Worm (Caenorhabditis elegans) whole organism, L1 larva: ENCODE measurements around the gene bcf-1.

Experiments
- Y116A8C.19 ChIP-seq: sonication (generic microtip); optimal IDR thresholded peaks from 2 replicates; lab custom pipeline; 2016; ENCODE audit warnings: missing compliant biosample characterization, missing genetic modification characterization, borderline replicate concordance
- ama-1 ChIP-seq: fragments of 150-350 bp; optimal IDR thresholded peaks from 2 replicates; lab custom pipeline; 2014
- ceh-82 ChIP-seq, 3 experiments: fragments of 150-350 bp in 1 of 3; sonication (generic microtip) in 2 of 3; optimal IDR thresholded peaks; 2 replicates each; lab custom pipeline; 2014 to 2017; ENCODE audit warnings: missing biosample characterization in 3 of 3, missing genetic modification characterization in 3 of 3
- lin-39 ChIP-seq: fragments of 150-350 bp; optimal IDR thresholded peaks from 2 replicates; lab custom pipeline; 2014; ENCODE audit warnings: missing biosample characterization, missing genetic modification reagents, missing genetic modification characterization
- lsy-2 ChIP-seq, 2 experiments: fragments of 150-350 bp; optimal IDR thresholded peaks; 2 replicates each; lab custom pipeline; 2014; ENCODE audit warnings: missing biosample characterization in 2 of 2, missing genetic modification characterization in 2 of 2
- mdl-1 ChIP-seq, 2 experiments: fragments of 150-350 bp; optimal IDR thresholded peaks; 2 replicates each; lab custom pipeline; 2014 to 2017; ENCODE audit warnings: missing biosample characterization in 2 of 2, missing genetic modification characterization in 2 of 2, inconsistent platforms in 1 of 2
- mep-1 ChIP-seq: fragments of 150-350 bp; optimal IDR thresholded peaks from 2 replicates; lab custom pipeline; 2014; ENCODE audit warnings: missing biosample characterization, missing genetic modification characterization
- nhr-237 ChIP-seq: fragments of 150-350 bp; optimal IDR thresholded peaks from 2 replicates; lab custom pipeline; 2014; ENCODE audit warnings: missing biosample characterization, missing genetic modification characterization
- nhr-71 ChIP-seq: sonication (generic microtip); optimal IDR thresholded peaks from 2 replicates; lab custom pipeline; 2016; ENCODE audit warnings: mild to moderate bottlenecking, missing genetic modification characterization, moderate library complexity, missing compliant biosample characterization
- pqm-1 ChIP-seq: sonication (generic microtip); optimal IDR thresholded peaks from 3 replicates; lab custom pipeline; 2017; ENCODE audit warnings: missing biosample characterization, missing genetic modification characterization
- sptf-1 ChIP-seq: fragments of 150-350 bp; optimal IDR thresholded peaks from 2 replicates; lab custom pipeline; 2014; ENCODE audit warnings: missing biosample characterization, missing genetic modification characterization
- unc-30 ChIP-seq: sonication (generic microtip); optimal IDR thresholded peaks from 2 replicates; lab custom pipeline; 2017; ENCODE audit warnings: missing biosample characterization, missing genetic modification characterization
- ztf-4 ChIP-seq: fragments of 150-350 bp; optimal IDR thresholded peaks from 2 replicates; lab custom pipeline; 2014; ENCODE audit warnings: missing biosample characterization, missing genetic modification characterization

- no peak for TF ChIP-seq ztf-4 (tag; lab: Kevin White, UChicago)
- TF ChIP-seq Y116A8C.19 (tag; lab: Kevin White, UChicago), result no peak
- no peak for TF ChIP-seq ceh-82 (tag; optimal IDR thresholded peaks at IDR 0.05; lab: Kevin White, UChicago)
- TF ChIP-seq lsy-2 (tag; optimal IDR thresholded peaks at IDR 0.05; lab: Kevin White, UChicago), result no peak
- no peak for TF ChIP-seq pqm-1 (tag; lab: Kevin White, UChicago)
- TF ChIP-seq nhr-71, result no peak
- no peak for TF ChIP-seq nhr-237
- TF ChIP-seq mdl-1 (tag; optimal IDR thresholded peaks at IDR 0.05; lab: Kevin White, UChicago), result no peak
- TF ChIP-seq ama-1, result no peak
- no peak for TF ChIP-seq unc-30 (tag; lab: Kevin White, UChicago)
- TF ChIP-seq lin-39, result no peak
- TF ChIP-seq sptf-1 (tag; lab: Kevin White, UChicago), result no peak
- no peak for TF ChIP-seq mep-1 (tag; lab: Kevin White, UChicago)
Measured at ce11 chrV:6414985-6415384, 6.4 kb upstream of the bcf-1 start, which contains the start of gene cht-6.
